Fruit fly (Drosophila melanogaster) whole organism, embryonic: ENCODE results near the gene CG15641.

ENCODE experiments used
- CG11247 ChIP-seq: fragments of 200-800 bp; sonication (Bioruptor generic); IDR thresholded peaks from 2 replicates; pipeline ENCODE4 v1.3.6; 2022; ENCODE audit warnings: missing biosample characterization, missing genetic modification characterization
- CG11696 ChIP-seq: fragments of 200-800 bp; sonication (Bioruptor generic); IDR thresholded peaks from 2 replicates; pipeline ENCODE4 v1.3.6; 2022; ENCODE audit warnings: missing biosample characterization, missing genetic modification characterization
- CG1233 ChIP-seq: fragments of 200-800 bp; sonication (Bioruptor generic); optimal IDR thresholded peaks from 4 replicates; lab custom pipeline; 2018; ENCODE audit warnings: missing biosample characterization, mild to moderate bottlenecking, missing genetic modification characterization
- CG14710 ChIP-seq: fragments of 200-800 bp; sonication (Bioruptor generic); optimal IDR thresholded peaks from 3 replicates; lab custom pipeline; 2019; ENCODE audit warnings: missing biosample characterization, mild to moderate bottlenecking, missing genetic modification characterization, moderate library complexity
- CG14860 ChIP-seq: fragments of 200-800 bp; sonication (Bioruptor generic); IDR thresholded peaks from 3 replicates; pipeline ENCODE4 v1.3.6; 2022; ENCODE audit warnings: missing biosample characterization, missing genetic modification characterization; ENCODE audit not compliant: partially characterized antibody
- CG18011 ChIP-seq: fragments of 200-800 bp; sonication (Bioruptor generic); optimal IDR thresholded peaks from 2 replicates; lab custom pipeline; 2017; ENCODE audit warnings: missing biosample characterization, missing genetic modification characterization, mild to moderate bottlenecking, moderate library complexity, missing genotype
- CG18262 ChIP-seq: fragments of 200-800 bp; optimal IDR thresholded peaks from 3 replicates; lab custom pipeline; 2019; ENCODE audit warnings: missing biosample characterization, mild to moderate bottlenecking, missing genetic modification characterization, moderate library complexity
- CG18599 ChIP-seq: fragments of 200-800 bp; sonication (Bioruptor generic); optimal IDR thresholded peaks from 3 replicates; lab custom pipeline; 2017; ENCODE audit warnings: missing biosample characterization, missing genetic modification characterization, mild to moderate bottlenecking, moderate library complexity, missing genetic modification reagents
- CG2199 ChIP-seq: fragments of 200-800 bp; sonication (Bioruptor generic); IDR thresholded peaks from 3 replicates; pipeline ENCODE4 v1.3.6; 2022; ENCODE audit warnings: missing biosample characterization, missing genetic modification characterization
- CG2712 ChIP-seq: fragments of 200-800 bp; optimal IDR thresholded peaks from 3 replicates; lab custom pipeline; 2019; ENCODE audit warnings: missing biosample characterization, mild to moderate bottlenecking, missing genetic modification characterization, moderate library complexity
- CG2889 ChIP-seq: fragments of 200-800 bp; sonication (Bioruptor generic); IDR thresholded peaks from 3 replicates; pipeline ENCODE4 v1.3.6; 2022; ENCODE audit warnings: missing biosample characterization, missing genetic modification characterization
- CG32532 ChIP-seq: fragments of 200-800 bp; sonication (Bioruptor generic); IDR thresholded peaks from 2 replicates; pipeline ENCODE4 v1.3.6; 2022; ENCODE audit warnings: missing biosample characterization, missing genetic modification characterization
- CG34422 ChIP-seq: fragments of 200-800 bp; sonication (Bioruptor generic); IDR thresholded peaks from 3 replicates; pipeline ENCODE4 v1.3.6; 2022; ENCODE audit warnings: missing biosample characterization, missing genetic modification characterization
- CG7556 ChIP-seq: fragments of 200-800 bp; sonication (Bioruptor generic); optimal IDR thresholded peaks from 2 replicates; lab custom pipeline; 2017; ENCODE audit warnings: missing biosample characterization, mild to moderate bottlenecking, missing genetic modification characterization
- CG7928 ChIP-seq: fragments of 200-800 bp; sonication (Bioruptor generic); optimal IDR thresholded peaks from 2 replicates; lab custom pipeline; 2017; ENCODE audit warnings: missing biosample characterization, mild to moderate bottlenecking, missing genetic modification characterization
- Ets65A ChIP-seq: fragments of 200-800 bp; sonication (Bioruptor generic); peaks from one replicate; lab custom pipeline; 2016; ENCODE audit warnings: missing biosample characterization, missing genetic modification characterization
- Fer2 ChIP-seq: fragments of 200-800 bp; sonication (Bioruptor generic); optimal IDR thresholded peaks from 2 replicates; lab custom pipeline; 2018; ENCODE audit warnings: missing biosample characterization, mild to moderate bottlenecking, missing genetic modification characterization, moderate library complexity
- Kr ChIP-seq: fragments of 200-800 bp; sonication (Bioruptor generic); optimal IDR thresholded peaks from 2 replicates; lab custom pipeline; 2017; ENCODE audit warnings: missing biosample characterization, mild to moderate bottlenecking, missing genetic modification characterization
- Lpt ChIP-seq: fragments of >200 bp; optimal IDR thresholded peaks from 2 replicates; lab custom pipeline; 2018; ENCODE audit warnings: missing biosample characterization, missing genetic modification characterization
- NC2α ChIP-seq: fragments of 200-800 bp; sonication (Bioruptor generic); optimal IDR thresholded peaks from 2 replicates; lab custom pipeline; 2016; ENCODE audit warnings: missing biosample characterization, missing genetic modification characterization
- NK7.1 ChIP-seq: fragments of 200-800 bp; sonication (Bioruptor generic); optimal IDR thresholded peaks from 3 replicates; lab custom pipeline; 2016; ENCODE audit warnings: missing biosample characterization, missing genetic modification characterization
- Nf-YB ChIP-seq: fragments of 200-800 bp; sonication (Bioruptor generic); optimal IDR thresholded peaks from 3 replicates; lab custom pipeline; 2019; ENCODE audit warnings: missing biosample characterization, mild to moderate bottlenecking, missing genetic modification characterization, moderate library complexity
- Pdp1 ChIP-seq, 2 experiments: fragments of 200-800 bp; sonication (Bioruptor generic); optimal IDR thresholded peaks; 3 replicates each; lab custom pipeline; 2016; ENCODE audit warnings: missing biosample characterization in 2 of 2, missing genetic modification characterization in 2 of 2, mild to moderate bottlenecking in 1 of 2, moderate library complexity in 1 of 2
- Sox100B ChIP-seq: fragments of 200-800 bp; sonication (Bioruptor generic); optimal IDR thresholded peaks from 3 replicates; lab custom pipeline; 2018; ENCODE audit warnings: missing biosample characterization, mild to moderate bottlenecking, missing genetic modification characterization
- Tbp ChIP-seq: fragments of >200 bp; optimal IDR thresholded peaks from 2 replicates; lab custom pipeline; 2018; ENCODE audit warnings: missing biosample characterization, missing genetic modification characterization
- bbx ChIP-seq: fragments of 200-800 bp; sonication (Bioruptor generic); IDR thresholded peaks from 2 replicates; pipeline ENCODE4 v1.3.6; 2022; ENCODE audit warnings: missing biosample characterization, missing genetic modification characterization; ENCODE audit not compliant: partially characterized antibody
- cas ChIP-seq: fragments of 200-800 bp; sonication (Bioruptor generic); IDR thresholded peaks from 2 replicates; pipeline ENCODE4 v1.3.6; 2022; ENCODE audit warnings: missing biosample characterization, missing genetic modification characterization
- cg ChIP-seq: fragments of 200-800 bp; sonication (Bioruptor generic); optimal IDR thresholded peaks from 3 replicates; lab custom pipeline; 2019; ENCODE audit warnings: missing biosample characterization, mild to moderate bottlenecking, missing genetic modification characterization, moderate library complexity
- chif ChIP-seq, 2 experiments: fragments of 200-800 bp; sonication (Bioruptor generic); optimal IDR thresholded peaks; 3 replicates each; lab custom pipeline; 2016; ENCODE audit warnings: missing biosample characterization in 2 of 2, missing genetic modification characterization in 2 of 2
- disco-r ChIP-seq: fragments of 200-800 bp; sonication (Bioruptor generic); optimal IDR thresholded peaks from 2 replicates; lab custom pipeline; 2016; ENCODE audit warnings: missing biosample characterization, missing genetic modification characterization
- fd102C ChIP-seq: fragments of 200-800 bp; sonication (Bioruptor generic); optimal IDR thresholded peaks from 2 replicates; lab custom pipeline; 2018; ENCODE audit warnings: missing biosample characterization, mild to moderate bottlenecking, missing genetic modification characterization, moderate library complexity
- gfzf ChIP-seq: fragments of 200-800 bp; sonication (Bioruptor generic); optimal IDR thresholded peaks from 2 replicates; lab custom pipeline; 2016; ENCODE audit warnings: missing biosample characterization, mild to moderate bottlenecking, missing genetic modification characterization, moderate library complexity
- hkb ChIP-seq, 2 experiments: fragments of 200-800 bp in 1 of 2; fragments of >200 bp in 1 of 2; sonication (Bioruptor generic) in 1 of 2; IDR thresholded peaks in 1 of 2; optimal IDR thresholded peaks in 1 of 2; 2 replicates each; pipeline versions ENCODE4 v1.3.6 to Lab custom; 2017 to 2022; ENCODE audit warnings: missing biosample characterization in 1 of 2, missing genetic modification characterization in 1 of 2
- jing ChIP-seq: fragments of 200-800 bp; sonication (Bioruptor generic); optimal IDR thresholded peaks from 2 replicates; lab custom pipeline; 2018; ENCODE audit warnings: missing biosample characterization, mild to moderate bottlenecking, missing genetic modification characterization
- kah ChIP-seq: fragments of 200-800 bp; sonication (Bioruptor generic); optimal IDR thresholded peaks from 2 replicates; lab custom pipeline; 2018; ENCODE audit warnings: missing biosample characterization, mild to moderate bottlenecking, missing genetic modification characterization
- nom ChIP-seq: fragments of 200-800 bp; sonication (Bioruptor generic); optimal IDR thresholded peaks from 2 replicates; lab custom pipeline; 2017; ENCODE audit warnings: missing biosample characterization, missing genetic modification characterization, mild to moderate bottlenecking, moderate library complexity, missing genetic modification reagents
- otp ChIP-seq: fragments of 200-800 bp; sonication (Bioruptor generic); IDR thresholded peaks from 3 replicates; pipeline ENCODE4, ENCODE4 v1.3.6; 2022; ENCODE audit warnings: missing biosample characterization, missing genetic modification characterization
- prd ChIP-seq, 3 experiments: fragments of >200 bp in 2 of 3; fragments of 200-800 bp in 1 of 3; sonication (Bioruptor generic) in 1 of 3; optimal IDR thresholded peaks in 2 of 3; IDR thresholded peaks in 1 of 3; 2 replicates in 2 of 3; 3 replicates in 1 of 3; pipeline versions ENCODE4 v1.3.6 to Lab custom; 2017 to 2022; ENCODE audit warnings: missing biosample characterization in 1 of 3, missing genetic modification characterization in 1 of 3
- ro ChIP-seq: fragments of 200-800 bp; sonication (Bioruptor generic); IDR thresholded peaks from 2 replicates; pipeline ENCODE4 v1.3.6; 2022; ENCODE audit warnings: missing biosample characterization, missing genetic modification characterization
- sens ChIP-seq: fragments of 200-800 bp; sonication (Bioruptor generic); peaks from one replicate; lab custom pipeline; 2016; ENCODE audit warnings: missing biosample characterization, missing genetic modification characterization
- sob ChIP-seq: fragments of 200-800 bp; sonication (Bioruptor generic); IDR thresholded peaks from 2 replicates; pipeline ENCODE4 v1.3.6; 2022; ENCODE audit warnings: missing biosample characterization, missing genetic modification characterization
- stc ChIP-seq: fragments of 200-800 bp; sonication (Bioruptor generic); IDR thresholded peaks from 2 replicates; pipeline ENCODE4 v1.3.6; 2022; ENCODE audit warnings: missing biosample characterization, missing genetic modification characterization
- sug ChIP-seq: fragments of 200-800 bp; optimal IDR thresholded peaks from 2 replicates; lab custom pipeline; 2019; ENCODE audit warnings: missing biosample characterization, mild to moderate bottlenecking, missing genetic modification characterization, moderate library complexity
- trem ChIP-seq: fragments of 200-800 bp; optimal IDR thresholded peaks from 3 replicates; lab custom pipeline; 2019; ENCODE audit warnings: missing biosample characterization, mild to moderate bottlenecking, missing genetic modification characterization, moderate library complexity
- ttk ChIP-seq: fragments of 200-800 bp; sonication (Bioruptor generic); IDR thresholded peaks from 2 replicates; pipeline ENCODE4 v2.1.2; 2022; ENCODE audit warnings: missing biosample characterization, missing genetic modification characterization
- tup ChIP-seq: fragments of 200-800 bp; sonication (Bioruptor generic); optimal IDR thresholded peaks from 2 replicates; lab custom pipeline; 2016; ENCODE audit warnings: missing biosample characterization, mild to moderate bottlenecking, missing genetic modification characterization, moderate library complexity
- vnd ChIP-seq: fragments of 200-800 bp; sonication (Bioruptor generic); IDR thresholded peaks from 3 replicates; pipeline ENCODE4 v1.3.6; 2022; ENCODE audit warnings: missing biosample characterization, missing genetic modification characterization; ENCODE audit not compliant: partially characterized antibody
- zen ChIP-seq: fragments of 200-800 bp; sonication (Bioruptor generic); optimal IDR thresholded peaks from 3 replicates; lab custom pipeline; 2018; ENCODE audit warnings: missing biosample characterization, mild to moderate bottlenecking, missing genetic modification characterization, moderate library complexity
- zf30C ChIP-seq: fragments of 200-800 bp; sonication (Bioruptor generic); optimal IDR thresholded peaks from 3 replicates; lab custom pipeline; 2018; ENCODE audit warnings: missing biosample characterization, mild to moderate bottlenecking, missing genetic modification characterization

CG15641 gene

dm6 chrX:15498791-15499190, 31.1 kb downstream of the CG15641 start (continued):
- TF ChIP-seq CG7556 (GFP tag; lab: Kevin White, UChicago) (no peak), gfzf (GFP tag; lab: Kevin White, UChicago) (no peak), Pdp1 (GFP tag; optimal IDR thresholded peaks at IDR 0.05; lab: Kevin White, UChicago) (peak in 1 of 2 experiments; percentile 15), jing (peak; percentile 27), NC2α (peak; percentile 9), CG32532 (GFP tag; lab: Robert Waterston, UW) (peak; percentile 23; the same call in 1 of the 2 replicates), CG14710 (tag; lab: Kevin White, UChicago) (no peak), CG18599 (GFP tag; lab: Kevin White, UChicago) (peak; percentile 8), CG1233 (GFP tag; lab: Kevin White, UChicago) (peak; percentile 30), kah (GFP tag; lab: Kevin White, UChicago) (peak; percentile 6), sob (GFP tag; lab: Robert Waterston, UW) (0 out of 2 replicates have a peak, but pooled peaks have one; percentile 15), CG2712 (tag; lab: Kevin White, UChicago) (peak; percentile 39), sens (peak; percentile 79), CG2199 (GFP tag; lab: Robert Waterston, UW) (peak; percentile 77; the same call in 1 of the 3 replicates), CG34422 (GFP tag; lab: Robert Waterston, UW) (peak; percentile 35; the same call in 1 of the 3 replicates), CG11696 (GFP tag; lab: Robert Waterston, UW) (0 out of 2 replicates have a peak, but pooled peaks have one; percentile 20), cg (GFP tag; lab: Kevin White, UChicago) (no peak), CG14860 (no peak), Nf-YB (GFP tag; lab: Kevin White, UChicago) (peak; percentile 16), prd (optimal IDR thresholded peaks at IDR 0.05; lab: Kevin White, UChicago) (no peak), prd (GFP tag; IDR thresholded peaks at IDR 0.05; lab: Robert Waterston, UW) (0 out of 3 replicates have a peak, but pooled peaks have one; percentile 28), CG18011 (no peak), cas (GFP tag; lab: Robert Waterston, UW) (no peak), zen (tag; lab: Kevin White, UChicago) (peak; percentile 3), Fer2 (tag; lab: Kevin White, UChicago) (no peak), tup (GFP tag; lab: Kevin White, UChicago) (no peak), vnd (no peak), hkb (optimal IDR thresholded peaks at IDR 0.05; lab: Kevin White, UChicago) (no peak), hkb (GFP tag; IDR thresholded peaks at IDR 0.05; lab: Robert Waterston, UW) (peak; percentile 27; the same call in 1 of the 2 replicates), sug (peak; percentile 10), bbx (GFP tag; lab: Robert Waterston, UW) (0 out of 2 replicates have a peak, but pooled peaks have one; percentile 33), ttk (GFP tag; lab: Robert Waterston, UW) (peak; percentile 42; the same call in 1 of the 2 replicates), CG11247 (no peak), Sox100B (GFP tag; lab: Kevin White, UChicago) (no peak), Ets65A (no peak), disco-r (no peak), ro (GFP tag; lab: Robert Waterston, UW) (no peak), zf30C (GFP tag; lab: Kevin White, UChicago) (peak; percentile 1), stc (GFP tag; lab: Robert Waterston, UW) (0 out of 2 replicates have a peak, but pooled peaks have one; percentile 5), nom (GFP tag; lab: Kevin White, UChicago) (peak; percentile 74), otp (peak; percentile 68; the same call in 2 of the 3 replicates), Tbp (GFP tag; lab: Kevin White, UChicago) (no peak), trem (tag; lab: Kevin White, UChicago) (peak; percentile 11), NK7.1 (GFP tag; lab: Kevin White, UChicago) (peak; percentile 7), CG7928 (GFP tag; lab: Kevin White, UChicago) (no peak), Lpt (GFP tag; lab: Kevin White, UChicago) (no peak), Kr (GFP tag; lab: Kevin White, UChicago) (no peak), CG18262 (tag; lab: Kevin White, UChicago) (peak; percentile 14), chif (GFP tag; optimal IDR thresholded peaks at IDR 0.05; lab: Kevin White, UChicago) (peak in 1 of 2 experiments; percentile 22), fd102C (GFP tag; lab: Kevin White, UChicago) (peak; percentile 6), CG2889 (GFP tag; lab: Robert Waterston, UW) (no peak)
